Fruit fly (Drosophila melanogaster): ENCODE measurements around the gene Jupiter.

DNA sequence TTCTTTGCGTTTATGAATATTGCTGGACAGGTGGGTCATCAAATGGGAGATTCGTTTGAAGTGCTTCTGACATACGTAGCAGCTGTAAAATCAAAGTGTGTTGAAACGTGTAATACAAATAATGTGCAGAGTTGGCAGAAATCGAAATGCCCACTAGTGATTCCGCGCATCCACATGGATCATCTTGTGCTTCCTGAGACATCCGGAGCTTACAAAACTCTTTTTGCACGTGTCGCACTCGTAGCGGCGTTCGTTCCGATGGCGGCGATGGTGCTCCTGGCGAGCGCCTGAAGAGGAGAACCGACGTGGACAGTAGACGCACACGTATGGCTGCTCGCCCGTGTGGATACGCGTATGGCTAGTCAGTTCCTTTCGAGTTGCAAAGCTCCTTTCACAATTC, 5.8 kb upstream of the Jupiter start, which contains the start of gene Zaf1:
- no peak for TF ChIP-seq cic (GFP tag; optimal IDR thresholded peaks at IDR 0.05)
- TF ChIP-seq Clk (GFP tag; optimal IDR thresholded peaks at IDR 0.05) = no peak
- TF ChIP-seq CG7101 (tag; optimal IDR thresholded peaks at IDR 0.05) = no peak
- no peak for TF ChIP-seq cnc (optimal IDR thresholded peaks at IDR 0.05)
- no peak for TF ChIP-seq toe (GFP tag; optimal IDR thresholded peaks at IDR 0.05)
- TF ChIP-seq bab1 (GFP tag; optimal IDR thresholded peaks at IDR 0.05) = no peak
- TF ChIP-seq CG7045 (GFP tag; optimal IDR thresholded peaks at IDR 0.05) = no peak
- TF ChIP-seq kay (GFP tag; ENCODE audit: borderline replicate concordance) = no peak
- TF ChIP-seq Crg-1 (GFP tag; optimal IDR thresholded peaks at IDR 0.05) = no peak
- no peak for TF ChIP-seq CG12768 (GFP tag; optimal IDR thresholded peaks at IDR 0.05)
- no peak for TF ChIP-seq Mnt (GFP tag; optimal IDR thresholded peaks at IDR 0.05)
- no peak for TF ChIP-seq pad (GFP tag; optimal IDR thresholded peaks at IDR 0.05)
